Worm (Caenorhabditis elegans) whole organism, late embryonic: ENCODE data around the gene F40A3.2.

Source experiments
- nhr-11 ChIP-seq: fragments of 150-350 bp; optimal IDR thresholded peaks from 2 replicates; lab custom pipeline; 2014; ENCODE audit warnings: missing biosample characterization, missing genetic modification characterization
- pros-1 ChIP-seq: fragments of 150-350 bp; optimal IDR thresholded peaks from 2 replicates; lab custom pipeline; 2014; ENCODE audit warnings: missing biosample characterization, missing genetic modification reagents, missing genetic modification characterization

- TF ChIP-seq nhr-11, result no peak
- TF ChIP-seq pros-1 (tag; lab: Kevin White, UChicago), result no peak
Observed at ce11 chrV:7861792-7862191, 16.9 kb upstream of the F40A3.2 start, which contains the start of gene C37C3.17.
